Worm (Caenorhabditis elegans) whole organism, young adult: ENCODE results near the gene tram-1.

ENCODE experiments used
- B0019.2 ChIP-seq: fragments of 200-800 bp; sonication (Bioruptor generic); conservative IDR thresholded peaks from 2 replicates; pipeline ENCODE4 v1.3.6; 2022; ENCODE audit warnings: missing genetic modification reagents, missing genetic modification characterization, missing compliant biosample characterization
- B0035.1 ChIP-seq: sonication (generic microtip); optimal IDR thresholded peaks from 2 replicates; lab custom pipeline; 2016; ENCODE audit warnings: missing genetic modification characterization, mild to moderate bottlenecking, missing compliant biosample characterization, missing genotype, missing genetic modification reagents
- C17E4.6 ChIP-seq: fragments of 200-800 bp; sonication (Bioruptor generic); IDR thresholded peaks from 2 replicates; pipeline ENCODE4 v1.3.6; 2022; ENCODE audit warnings: missing genetic modification reagents, missing genetic modification characterization, missing compliant biosample characterization
- F22D6.2 ChIP-seq: sonication (generic microtip); optimal IDR thresholded peaks from 2 replicates; lab custom pipeline; 2016; ENCODE audit warnings: mild to moderate bottlenecking, missing genetic modification characterization, missing compliant biosample characterization
- F23B12.7 ChIP-seq: sonication (generic microtip); optimal IDR thresholded peaks from 2 replicates; lab custom pipeline; 2017; ENCODE audit warnings: missing genetic modification characterization, mild to moderate bottlenecking, missing compliant biosample characterization, antibody characterized with exemption, moderate library complexity; ENCODE audit not compliant: insufficient read depth
- F39B2.1 ChIP-seq: fragments of 200-800 bp; sonication (Bioruptor generic); IDR thresholded peaks from 2 replicates; pipeline ENCODE4 v1.3.6; 2022; ENCODE audit warnings: missing genetic modification reagents, missing genetic modification characterization, missing compliant biosample characterization
- K12H6.12 ChIP-seq: fragments of 200-800 bp; sonication (Bioruptor generic); optimal IDR thresholded peaks from 2 replicates; lab custom pipeline; 2018; ENCODE audit warnings: mild to moderate bottlenecking, missing genetic modification characterization, missing compliant biosample characterization
- T26A5.8 ChIP-seq: sonication (generic microtip); optimal IDR thresholded peaks from 2 replicates; lab custom pipeline; 2016; ENCODE audit warnings: missing genetic modification characterization, missing compliant biosample characterization
- Y67H2A.10 ChIP-seq: fragments of 200-800 bp; sonication (Bioruptor generic); conservative IDR thresholded peaks from 2 replicates; pipeline ENCODE4 v1.3.6; 2022; ENCODE audit warnings: missing genetic modification reagents, missing genetic modification characterization, missing compliant biosample characterization
- Y79H2A.3 ChIP-seq: fragments of 200-800 bp; sonication (Bioruptor generic); conservative IDR thresholded peaks from 2 replicates; pipeline ENCODE4 v1.3.6; 2022; ENCODE audit warnings: missing genetic modification reagents, missing genetic modification characterization, missing compliant biosample characterization
- ZK185.1 ChIP-seq: sonication (generic microtip); optimal IDR thresholded peaks from 2 replicates; lab custom pipeline; 2016; ENCODE audit warnings: mild to moderate bottlenecking, missing genetic modification characterization, missing compliant biosample characterization; ENCODE audit not compliant: poor library complexity, severe bottlenecking
- atf-7 ChIP-seq: sonication (generic microtip); optimal IDR thresholded peaks from 2 replicates; lab custom pipeline; 2017; ENCODE audit warnings: mild to moderate bottlenecking, missing genetic modification characterization, missing compliant biosample characterization
- attf-5 ChIP-seq: fragments of 200-800 bp; sonication (Bioruptor generic); optimal IDR thresholded peaks from 2 replicates; lab custom pipeline; 2018; ENCODE audit warnings: mild to moderate bottlenecking, missing genetic modification characterization, missing compliant biosample characterization
- bed-2 ChIP-seq: fragments of 200-800 bp; sonication (Bioruptor generic); IDR thresholded peaks from 2 replicates; pipeline ENCODE4 v1.3.6; 2022; ENCODE audit warnings: missing genetic modification reagents, missing genetic modification characterization, missing compliant biosample characterization
- ccch-3 ChIP-seq: fragments of 200-800 bp; sonication (Bioruptor generic); optimal IDR thresholded peaks from 2 replicates; lab custom pipeline; 2018; ENCODE audit warnings: mild to moderate bottlenecking, missing genetic modification characterization, missing compliant biosample characterization
- cebp-1 ChIP-seq, 2 experiments: fragments of 200-800 bp in 1 of 2; sonication (Bioruptor generic) in 1 of 2; sonication (generic microtip) in 1 of 2; IDR thresholded peaks in 1 of 2; optimal IDR thresholded peaks in 1 of 2; 2 replicates each; pipeline versions ENCODE4 v1.3.6 to Lab custom; 2017 to 2022; ENCODE audit warnings: missing compliant biosample characterization in 2 of 2, missing genetic modification characterization in 2 of 2, mild to moderate bottlenecking in 1 of 2, missing genetic modification reagents in 1 of 2, moderate library complexity in 1 of 2
- ceh-40 ChIP-seq: fragments of 200-800 bp; sonication (Bioruptor generic); IDR thresholded peaks from 2 replicates; pipeline ENCODE4 v1.3.6; 2022; ENCODE audit warnings: missing genetic modification characterization, missing compliant biosample characterization
- ceh-58 ChIP-seq: fragments of 200-800 bp; sonication (Bioruptor generic); IDR thresholded peaks from 2 replicates; pipeline ENCODE4 v1.3.6; 2022; ENCODE audit warnings: missing genetic modification characterization, missing compliant biosample characterization
- ceh-91 ChIP-seq: fragments of 200-800 bp; sonication (Bioruptor generic); IDR thresholded peaks from 2 replicates; pipeline ENCODE4 v1.3.6; 2022; ENCODE audit warnings: missing genetic modification reagents, missing genetic modification characterization, missing compliant biosample characterization
- dpl-1 ChIP-seq: fragments of 150-350 bp; optimal IDR thresholded peaks from 2 replicates; lab custom pipeline; 2014; ENCODE audit warnings: missing biosample characterization, missing genetic modification reagents, missing genetic modification characterization
- efl-1 ChIP-seq: fragments of 150-350 bp; optimal IDR thresholded peaks from 2 replicates; lab custom pipeline; 2014; ENCODE audit warnings: missing biosample characterization, missing genetic modification reagents, missing genetic modification characterization
- egl-18 ChIP-seq: fragments of 200-800 bp; sonication (Bioruptor generic); IDR thresholded peaks from 2 replicates; pipeline ENCODE4 v1.3.6; 2022; ENCODE audit warnings: missing genetic modification reagents, missing genetic modification characterization, missing compliant biosample characterization
- egrh-3 ChIP-seq: fragments of 200-800 bp; sonication (Bioruptor generic); IDR thresholded peaks from 2 replicates; pipeline ENCODE4 v1.3.6; 2022; ENCODE audit warnings: missing genetic modification reagents, missing genetic modification characterization, missing compliant biosample characterization
- ekl-4 ChIP-seq: fragments of 200-800 bp; sonication (Bioruptor generic); IDR thresholded peaks from 2 replicates; pipeline ENCODE4 v1.3.6; 2022; ENCODE audit warnings: missing genetic modification reagents, missing genetic modification characterization, missing compliant biosample characterization
- ets-4 ChIP-seq: fragments of 200-800 bp; sonication (Bioruptor generic); optimal IDR thresholded peaks from 2 replicates; lab custom pipeline; 2018; ENCODE audit warnings: mild to moderate bottlenecking, missing genetic modification characterization, missing compliant biosample characterization
- hmg-20 ChIP-seq: fragments of 200-800 bp; sonication (Bioruptor generic); IDR thresholded peaks from 2 replicates; pipeline ENCODE4 v1.3.6; 2022; ENCODE audit warnings: missing genetic modification reagents, missing genetic modification characterization, missing compliant biosample characterization
- hsf-1 ChIP-seq: fragments of 200-800 bp; sonication (Bioruptor generic); IDR thresholded peaks from 2 replicates; pipeline ENCODE4 v1.3.6; 2022; ENCODE audit warnings: missing genetic modification reagents, missing genetic modification characterization, missing compliant biosample characterization
- lin-35 ChIP-seq, 3 experiments: fragments of 150-350 bp in 2 of 3; sonication (generic microtip) in 1 of 3; optimal IDR thresholded peaks; 2 replicates each; lab custom pipeline; 2014 to 2018; ENCODE audit warnings: missing biosample characterization in 3 of 3, missing genetic modification characterization in 3 of 3, missing genetic modification reagents in 3 of 3
- lin-40 ChIP-seq: sonication (generic microtip); optimal IDR thresholded peaks from 2 replicates; lab custom pipeline; 2016; ENCODE audit warnings: missing genetic modification characterization, mild to moderate bottlenecking, missing compliant biosample characterization, missing genotype, missing genetic modification reagents
- lin-54 ChIP-seq: fragments of 200-800 bp; sonication (Bioruptor generic); optimal IDR thresholded peaks from 2 replicates; lab custom pipeline; 2018; ENCODE audit warnings: mild to moderate bottlenecking, missing genetic modification characterization, missing compliant biosample characterization
- lir-1 ChIP-seq: fragments of 200-800 bp; sonication (Bioruptor generic); conservative IDR thresholded peaks from 2 replicates; pipeline ENCODE4 v1.3.6; 2022; ENCODE audit warnings: missing genetic modification reagents, missing genetic modification characterization, missing compliant biosample characterization
- madf-8 ChIP-seq: fragments of 200-800 bp; sonication (Bioruptor generic); conservative IDR thresholded peaks from 2 replicates; pipeline ENCODE4 v1.3.6; 2022; ENCODE audit warnings: missing genetic modification reagents, missing genetic modification characterization, missing compliant biosample characterization
- mcd-1 ChIP-seq: fragments of 200-800 bp; sonication (Bioruptor generic); IDR thresholded peaks from 2 replicates; pipeline ENCODE4 v1.3.6; 2022; ENCODE audit warnings: missing genetic modification reagents, missing genetic modification characterization, missing compliant biosample characterization
- mes-4 ChIP-seq: sonication (generic microtip); optimal IDR thresholded peaks from 2 replicates; lab custom pipeline; 2016; ENCODE audit warnings: missing genotype, missing genetic modification characterization, missing compliant biosample characterization
- nfya-1 ChIP-seq: sonication (generic microtip); optimal IDR thresholded peaks from 2 replicates; lab custom pipeline; 2017; ENCODE audit warnings: antibody characterized with exemption, missing compliant biosample characterization, missing genetic modification characterization, borderline replicate concordance; ENCODE audit not compliant: insufficient read depth
- nhr-179 ChIP-seq: sonication (generic microtip); optimal IDR thresholded peaks from 2 replicates; lab custom pipeline; 2016; ENCODE audit warnings: mild to moderate bottlenecking, missing genetic modification characterization, missing compliant biosample characterization
- nhr-27 ChIP-seq: fragments of 200-800 bp; sonication (Bioruptor generic); optimal IDR thresholded peaks from 2 replicates; lab custom pipeline; 2018; ENCODE audit warnings: mild to moderate bottlenecking, missing genetic modification characterization, moderate library complexity, missing compliant biosample characterization
- sdz-38 ChIP-seq: sonication (generic microtip); optimal IDR thresholded peaks from 2 replicates; lab custom pipeline; 2016; ENCODE audit warnings: missing genotype, missing genetic modification characterization, missing compliant biosample characterization
- snpc-1.1 ChIP-seq: sonication (generic microtip); optimal IDR thresholded peaks from 2 replicates; lab custom pipeline; 2017; ENCODE audit warnings: missing genetic modification characterization, mild to moderate bottlenecking, missing compliant biosample characterization, antibody characterized with exemption, moderate library complexity, missing genotype, missing genetic modification reagents; ENCODE audit not compliant: insufficient read depth
- tbp1 ChIP-seq: fragments of 200-800 bp; sonication (Bioruptor generic); optimal IDR thresholded peaks from 2 replicates; lab custom pipeline; 2018; ENCODE audit warnings: mild to moderate bottlenecking, missing genetic modification characterization, missing compliant biosample characterization
- tlf-1 ChIP-seq: fragments of 200-800 bp; sonication (Bioruptor generic); optimal IDR thresholded peaks from 2 replicates; lab custom pipeline; 2018; ENCODE audit warnings: mild to moderate bottlenecking, missing genetic modification characterization, missing compliant biosample characterization
- unc-130 ChIP-seq: sonication (generic microtip); optimal IDR thresholded peaks from 2 replicates; lab custom pipeline; 2016; ENCODE audit warnings: missing genetic modification reagents, missing genetic modification characterization, missing compliant biosample characterization
- zfh-2 ChIP-seq: fragments of 200-800 bp; sonication (Bioruptor generic); conservative IDR thresholded peaks from 2 replicates; pipeline ENCODE4 v1.3.6; 2022; ENCODE audit warnings: missing genetic modification reagents, missing genetic modification characterization, missing compliant biosample characterization
- zim-3 ChIP-seq: sonication (generic microtip); optimal IDR thresholded peaks from 2 replicates; lab custom pipeline; 2017; ENCODE audit warnings: mild to moderate bottlenecking, missing genetic modification characterization, moderate library complexity, missing compliant biosample characterization
- ztf-25 ChIP-seq: fragments of 200-800 bp; sonication (Bioruptor generic); IDR thresholded peaks from 2 replicates; pipeline ENCODE4 v1.3.6; 2022; ENCODE audit warnings: missing genetic modification reagents, missing genetic modification characterization, missing compliant biosample characterization
- ztf-26 ChIP-seq: sonication (generic microtip); optimal IDR thresholded peaks from 2 replicates; lab custom pipeline; 2017; ENCODE audit warnings: missing genetic modification characterization, missing compliant biosample characterization
- ztf-3 ChIP-seq: fragments of 200-800 bp; sonication (Bioruptor generic); optimal IDR thresholded peaks from 2 replicates; lab custom pipeline; 2018; ENCODE audit warnings: mild to moderate bottlenecking, missing genetic modification characterization, missing compliant biosample characterization

tram-1 gene

DNA sequence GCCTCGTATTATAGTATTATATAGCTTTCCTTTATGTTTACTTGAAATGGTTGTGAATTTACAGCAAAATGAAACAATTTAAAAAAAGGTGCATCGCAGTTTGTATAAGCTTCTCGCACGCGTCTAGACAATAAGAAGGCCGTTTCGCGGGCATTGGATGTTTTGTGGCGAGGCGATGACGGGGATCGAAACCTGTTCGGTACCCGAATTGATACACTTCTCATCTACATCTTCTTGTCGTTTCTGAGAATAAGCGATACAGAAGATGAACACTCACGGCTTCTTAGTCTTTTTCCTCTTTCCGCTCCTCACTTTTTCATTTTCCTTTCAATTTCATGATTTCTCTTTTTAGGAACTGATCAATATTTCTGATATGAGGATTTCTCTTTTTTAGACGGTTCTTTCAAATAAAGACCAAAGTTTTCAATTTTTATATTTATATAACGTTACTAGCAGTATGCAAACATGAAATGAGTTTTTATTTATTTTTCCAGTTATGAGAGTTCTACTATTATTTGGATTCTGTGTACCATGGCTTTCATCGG is 24.7 kb upstream of the tram-1 start, which contains the start of gene F01G10.10 (continued):
- no peak for TF ChIP-seq nfya-1 (tag; lab: Kevin White, UChicago)
- TF ChIP-seq lin-54 (GFP tag; lab: Kevin White, UChicago): peak; percentile 30
- 0 out of 2 replicates have a peak, but pooled peaks have one; percentile 71 for TF ChIP-seq ceh-58 (GFP tag; lab: Robert Waterston, UW)
- no peak for TF ChIP-seq unc-130 (GFP tag; lab: Kevin White, UChicago)
- TF ChIP-seq ekl-4: no peak
- no peak for TF ChIP-seq T26A5.8 (tag; lab: Kevin White, UChicago)
- TF ChIP-seq madf-8: no peak
- no peak for TF ChIP-seq egrh-3 (GFP tag; lab: Robert Waterston, UW)
- TF ChIP-seq ZK185.1 (tag; lab: Kevin White, UChicago): no peak
- peak; percentile 21 for TF ChIP-seq tlf-1 (GFP tag; lab: Kevin White, UChicago)
- no peak for TF ChIP-seq mes-4 (tag; lab: Kevin White, UChicago)
- TF ChIP-seq F23B12.7: no peak
- no peak for TF ChIP-seq Y67H2A.10 (GFP tag; lab: Robert Waterston, UW)
- peak; percentile 20 for TF ChIP-seq lin-40
- peak; percentile 3 for TF ChIP-seq attf-5 (GFP tag; lab: Kevin White, UChicago)
- no peak for TF ChIP-seq sdz-38 (tag; lab: Kevin White, UChicago)
- TF ChIP-seq zim-3: no peak
- TF ChIP-seq F22D6.2 (tag; lab: Kevin White, UChicago): no peak
- no peak for TF ChIP-seq bed-2 (GFP tag; lab: Robert Waterston, UW)
- no peak for TF ChIP-seq zfh-2 (GFP tag; lab: Robert Waterston, UW)
- 0 out of 2 replicates have a peak, but pooled peaks have one; percentile 23 for TF ChIP-seq ceh-40
- TF ChIP-seq ztf-26 (tag; lab: Kevin White, UChicago): peak; percentile 7
- TF ChIP-seq nhr-179 (tag; lab: Kevin White, UChicago): no peak
- TF ChIP-seq lin-35 (GFP tag; optimal IDR thresholded peaks at IDR 0.05; lab: Kevin White, UChicago): no peak
- TF ChIP-seq F39B2.1 (GFP tag; lab: Robert Waterston, UW): no peak
- no peak for TF ChIP-seq egl-18 (GFP tag; lab: Robert Waterston, UW)
- TF ChIP-seq ztf-3 (GFP tag; lab: Kevin White, UChicago): no peak
- TF ChIP-seq dpl-1 (GFP tag; lab: Kevin White, UChicago): no peak
- no peak for TF ChIP-seq nhr-27
- peak; percentile 53 for TF ChIP-seq efl-1 (GFP tag; lab: Kevin White, UChicago)
- TF ChIP-seq B0035.1: no peak

DNA sequence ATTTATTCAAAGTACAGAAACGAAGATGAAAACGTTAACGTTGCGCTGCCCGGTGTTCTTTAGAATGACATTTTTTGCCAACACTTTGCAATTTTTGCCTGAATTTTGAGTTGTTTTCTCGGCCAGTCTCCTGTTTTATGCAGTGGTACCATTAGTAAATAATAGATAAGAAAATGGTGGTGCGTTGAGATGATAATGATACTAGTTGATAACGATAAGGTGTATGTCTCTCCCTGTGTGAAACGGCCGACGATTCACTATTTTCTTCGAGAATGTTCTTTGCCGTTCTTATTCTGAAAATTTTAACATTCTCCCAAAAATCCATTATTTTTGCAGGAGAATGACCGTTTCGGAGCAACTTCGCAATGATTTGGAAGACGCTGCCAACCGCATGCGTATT is 22.2 kb upstream of the tram-1 start, which contains the start of gene tkt-1:
Gene tkt-1 (plus strand): TSS at position 337 of the 400 bp plus-strand sequence.
- no peak for TF ChIP-seq B0019.2 (GFP tag; lab: Robert Waterston, UW)
- TF ChIP-seq ekl-4: 0 out of 2 replicates have a peak, but pooled peaks have one; percentile 40
- peak; percentile 10 for TF ChIP-seq tbp1 (GFP tag; lab: Kevin White, UChicago)
- TF ChIP-seq ets-4 (GFP tag; lab: Kevin White, UChicago): peak; percentile 26
- no peak for TF ChIP-seq hmg-20 (GFP tag; lab: Robert Waterston, UW)
- TF ChIP-seq ztf-25 (GFP tag; lab: Robert Waterston, UW): no peak
- no peak for TF ChIP-seq mes-4 (tag; lab: Kevin White, UChicago)
- TF ChIP-seq mcd-1: no peak
- TF ChIP-seq snpc-1.1 (tag; lab: Kevin White, UChicago): no peak
- no peak for TF ChIP-seq lin-54 (GFP tag; lab: Kevin White, UChicago)
- TF ChIP-seq K12H6.12 (tag; lab: Kevin White, UChicago): no peak
- no peak for TF ChIP-seq nhr-179 (tag; lab: Kevin White, UChicago)
- no peak for TF ChIP-seq ceh-91 (GFP tag; lab: Robert Waterston, UW)
- no peak for TF ChIP-seq Y79H2A.3 (GFP tag; lab: Robert Waterston, UW)
- peak; percentile 74 for TF ChIP-seq hsf-1 (GFP tag; lab: Robert Waterston, UW)
- no peak for TF ChIP-seq C17E4.6 (GFP tag; lab: Robert Waterston, UW)
- no peak for TF ChIP-seq ztf-3 (GFP tag; lab: Kevin White, UChicago)
- TF ChIP-seq cebp-1 (GFP tag; IDR thresholded peaks at IDR 0.05; lab: Robert Waterston, UW): no peak
- peak; percentile 4 for TF ChIP-seq cebp-1 (tag; optimal IDR thresholded peaks at IDR 0.05; lab: Kevin White, UChicago)
- no peak for TF ChIP-seq ccch-3 (GFP tag; lab: Kevin White, UChicago)
- TF ChIP-seq atf-7: no peak
- no peak for TF ChIP-seq lir-1
